Fruit fly (Drosophila melanogaster) whole organism, wandering third instar larva: Measurements from ENCODE around the gene CG14427.
A peak's percentile ranks its signal among the peaks of the same experiment; 100 is the strongest.

Source experiments
- Abd-B ChIP-seq: fragments of >200 bp; optimal IDR thresholded peaks from 2 replicates; lab custom pipeline; 2017; ENCODE audit warnings: missing biosample characterization, missing genetic modification characterization
- CG32264 ChIP-seq: fragments of 200-800 bp; sonication (Bioruptor generic); optimal IDR thresholded peaks from 2 replicates; lab custom pipeline; 2016; ENCODE audit warnings: missing biosample characterization, missing genetic modification characterization
- CG9705 ChIP-seq: fragments of 200-800 bp; sonication (Bioruptor generic); optimal IDR thresholded peaks from 2 replicates; lab custom pipeline; 2018; ENCODE audit warnings: missing biosample characterization, mild to moderate bottlenecking, missing genetic modification characterization
- CrebA ChIP-seq: fragments of 200-800 bp; sonication (Bioruptor generic); optimal IDR thresholded peaks from 2 replicates; lab custom pipeline; 2016; ENCODE audit warnings: missing biosample characterization, mild to moderate bottlenecking, missing genetic modification characterization, borderline replicate concordance
- Dfd ChIP-seq: fragments of >200 bp; optimal IDR thresholded peaks from 2 replicates; lab custom pipeline; 2017; ENCODE audit warnings: missing biosample characterization, missing genetic modification characterization
- GATAd ChIP-seq: sonication (Bioruptor generic); optimal IDR thresholded peaks from 2 replicates; lab custom pipeline; 2016; ENCODE audit warnings: missing biosample characterization, missing genetic modification characterization
- HLH106 ChIP-seq: fragments of 200-800 bp; optimal IDR thresholded peaks from 3 replicates; lab custom pipeline; 2019; ENCODE audit warnings: missing biosample characterization, mild to moderate bottlenecking, missing genetic modification characterization, moderate library complexity
- Hnf4 ChIP-seq: fragments of 200-800 bp; sonication (Bioruptor generic); optimal IDR thresholded peaks from 2 replicates; lab custom pipeline; 2016; ENCODE audit warnings: missing biosample characterization, mild to moderate bottlenecking, missing genetic modification characterization
- Hr78 ChIP-seq: fragments of >200 bp; optimal IDR thresholded peaks from 2 replicates; lab custom pipeline; 2017; ENCODE audit warnings: missing biosample characterization, missing genetic modification characterization
- Hr83 ChIP-seq: fragments of 200-300 bp; sonication (Bioruptor generic); optimal IDR thresholded peaks from 2 replicates; lab custom pipeline; 2016; ENCODE audit warnings: missing biosample characterization, mild to moderate bottlenecking, missing genetic modification characterization, moderate library complexity; ENCODE audit not compliant: poor library complexity, severe bottlenecking
- Jra ChIP-seq: sonication (Bioruptor generic); optimal IDR thresholded peaks from 2 replicates; lab custom pipeline; 2016; ENCODE audit warnings: missing biosample characterization, missing genetic modification characterization
- Mio ChIP-seq: sonication (Bioruptor generic); optimal IDR thresholded peaks from 2 replicates; lab custom pipeline; 2016; ENCODE audit warnings: missing biosample characterization, missing genetic modification characterization
- Myc ChIP-seq: fragments of >200 bp; optimal IDR thresholded peaks from 2 replicates; lab custom pipeline; 2017
- N ChIP-seq: fragments of >200 bp; optimal IDR thresholded peaks from 2 replicates; lab custom pipeline; 2018; ENCODE audit warnings: missing biosample characterization, missing external identifiers, missing genetic modification characterization
- OdsH ChIP-seq: fragments of 200-800 bp; sonication (Bioruptor generic); optimal IDR thresholded peaks from 2 replicates; lab custom pipeline; 2016; ENCODE audit warnings: missing biosample characterization, mild to moderate bottlenecking, missing genetic modification characterization
- Rel ChIP-seq, 2 experiments: fragments of 200-800 bp; sonication (Bioruptor generic) in 1 of 2; optimal IDR thresholded peaks; 2 replicates in 1 of 2; 3 replicates in 1 of 2; lab custom pipeline; 2016 to 2019; ENCODE audit warnings: mild to moderate bottlenecking in 2 of 2, missing biosample characterization in 2 of 2, missing genetic modification characterization in 2 of 2, moderate library complexity in 1 of 2
- Sp1 ChIP-seq: fragments of 200-800 bp; sonication (Bioruptor generic); optimal IDR thresholded peaks from 3 replicates; lab custom pipeline; 2019; ENCODE audit warnings: missing biosample characterization, mild to moderate bottlenecking, missing genetic modification characterization, moderate library complexity
- Vsx2 ChIP-seq: fragments of 200-300, 225-300 bp; sonication (Bioruptor generic); optimal IDR thresholded peaks from 2 replicates; lab custom pipeline; 2018; ENCODE audit warnings: missing biosample characterization, missing genetic modification characterization; ENCODE audit not compliant: partially characterized antibody
- br ChIP-seq: fragments of 200-800 bp; sonication (Bioruptor generic); optimal IDR thresholded peaks from 2 replicates; lab custom pipeline; 2016; ENCODE audit warnings: missing biosample characterization, missing genetic modification characterization
- brk ChIP-seq: fragments of 200-800 bp; sonication (Bioruptor generic); optimal IDR thresholded peaks from 2 replicates; lab custom pipeline; 2016; ENCODE audit warnings: missing biosample characterization, mild to moderate bottlenecking, missing genetic modification characterization
- dl ChIP-seq, 2 experiments: fragments of 175-275, 200-275 bp in 1 of 2; fragments of 200-275 bp in 1 of 2; sonication (Bioruptor generic); optimal IDR thresholded peaks; lab custom pipeline; 2018; ENCODE audit warnings: mild to moderate bottlenecking in 2 of 2, missing biosample characterization in 2 of 2, missing genetic modification characterization in 2 of 2, moderate library complexity in 2 of 2; ENCODE audit not compliant: partially characterized antibody in 2 of 2, insufficient read depth in 1 of 2
- dmrt93B ChIP-seq: fragments of 200-800 bp; sonication (Bioruptor generic); optimal IDR thresholded peaks from 2 replicates; lab custom pipeline; 2018; ENCODE audit warnings: missing biosample characterization, mild to moderate bottlenecking, missing genetic modification characterization
- dsf ChIP-seq: sonication (Bioruptor generic); optimal IDR thresholded peaks from 2 replicates; lab custom pipeline; 2016; ENCODE audit warnings: missing biosample characterization, missing genetic modification characterization, borderline replicate concordance
- ey ChIP-seq: fragments of 200-800 bp; sonication (Bioruptor generic); optimal IDR thresholded peaks from 2 replicates; lab custom pipeline; 2016; ENCODE audit warnings: missing biosample characterization, missing genetic modification characterization
- foxo ChIP-seq, 2 experiments: fragments of 200-800 bp; sonication (Bioruptor generic); optimal IDR thresholded peaks; 2 replicates in 1 of 2; 3 replicates in 1 of 2; lab custom pipeline; 2016 to 2017; ENCODE audit warnings: missing biosample characterization in 2 of 2, missing genetic modification characterization in 2 of 2
- h ChIP-seq: fragments of 200-800 bp; sonication (Bioruptor generic); optimal IDR thresholded peaks from 3 replicates; lab custom pipeline; 2016; ENCODE audit warnings: missing biosample characterization, mild to moderate bottlenecking, missing genetic modification characterization
- jim ChIP-seq: fragments of 175-275, 200-325 bp; sonication (Bioruptor generic); optimal IDR thresholded peaks from 2 replicates; lab custom pipeline; 2016; ENCODE audit warnings: missing biosample characterization, mild to moderate bottlenecking, missing genetic modification characterization
- lola ChIP-seq: fragments of >200 bp; optimal IDR thresholded peaks from 2 replicates; lab custom pipeline; 2017; ENCODE audit warnings: missing biosample characterization, missing genetic modification characterization
- pan ChIP-seq: fragments of >200 bp; optimal IDR thresholded peaks from 2 replicates; lab custom pipeline; 2017
- psq ChIP-seq: fragments of 200-800 bp; sonication (Bioruptor generic); optimal IDR thresholded peaks from 3 replicates; lab custom pipeline; 2017; ENCODE audit warnings: missing biosample characterization, mild to moderate bottlenecking, missing genetic modification characterization, moderate library complexity
- rgr ChIP-seq: fragments of 200-800 bp; sonication (Bioruptor generic); optimal IDR thresholded peaks from 3 replicates; lab custom pipeline; 2016; ENCODE audit warnings: missing biosample characterization, mild to moderate bottlenecking, missing genetic modification characterization
- sage ChIP-seq: fragments of 200-800 bp; sonication (Bioruptor generic); optimal IDR thresholded peaks from 2 replicates; lab custom pipeline; 2016; ENCODE audit warnings: missing biosample characterization, mild to moderate bottlenecking, missing genetic modification characterization
- sv ChIP-seq: fragments of 200-800 bp; sonication (Bioruptor generic); optimal IDR thresholded peaks from 3 replicates; lab custom pipeline; 2016; ENCODE audit warnings: missing biosample characterization, missing genetic modification characterization
- tai ChIP-seq: sonication (Bioruptor generic); optimal IDR thresholded peaks from 2 replicates; lab custom pipeline; 2016; ENCODE audit warnings: missing biosample characterization, missing genetic modification characterization
- usp ChIP-seq: fragments of >200 bp; optimal IDR thresholded peaks from 2 replicates; lab custom pipeline; 2017; ENCODE audit warnings: missing biosample characterization, missing genetic modification characterization
- woc ChIP-seq: sonication (Bioruptor generic); optimal IDR thresholded peaks from 2 replicates; lab custom pipeline; 2016; ENCODE audit warnings: missing biosample characterization, mild to moderate bottlenecking, missing genetic modification characterization

Gene CG14427

dm6 chrX:7004101-7004700 is 36.2 kb upstream of the CG14427 start:
- TF ChIP-seq sv (peak; percentile 56), CG9705 (no peak), Sp1 (GFP tag; lab: Kevin White, UChicago) (no peak), Myc (lab: Kevin White, UChicago) (no peak), rgr (GFP tag; lab: Kevin White, UChicago) (peak; percentile 5)

- TF ChIP-seq dsf (GFP tag; lab: Kevin White, UChicago) (no peak), Vsx2 (no peak), woc (GFP tag; lab: Kevin White, UChicago) (no peak), Hr78 (GFP tag; lab: Kevin White, UChicago) (no peak), Rel (GFP tag; optimal IDR thresholded peaks at IDR 0.05; lab: Kevin White, UChicago) (no peak), Rel (tag; optimal IDR thresholded peaks at IDR 0.05; lab: Kevin White, UChicago) (no peak), ey (GFP tag; lab: Kevin White, UChicago) (no peak), sage (GFP tag; lab: Kevin White, UChicago) (no peak), br (GFP tag; lab: Kevin White, UChicago) (no peak), pan (lab: Kevin White, UChicago) (no peak), HLH106 (tag; lab: Kevin White, UChicago) (no peak), dl (GFP tag; optimal IDR thresholded peaks at IDR 0.05; lab: Kevin White, UChicago; ENCODE audit: insufficient read depth in 1 of 2, partially characterized antibody in 2 of 2) (no peak), dmrt93B (GFP tag; lab: Kevin White, UChicago) (no peak), psq (no peak), CG32264 (GFP tag; lab: Kevin White, UChicago) (no peak), brk (no peak), Abd-B (no peak), CrebA (GFP tag; lab: Kevin White, UChicago) (no peak), Myc (lab: Kevin White, UChicago) (no peak), Mio (GFP tag; lab: Kevin White, UChicago) (no peak), h (GFP tag; lab: Kevin White, UChicago) (no peak)
Measured at dm6 chrX:7005444-7005843, 35.0 kb upstream of the CG14427 start.

dm6 chrX:7007693-7008092 is 32.7 kb upstream of the CG14427 start:
- TF ChIP-seq sage (GFP tag; lab: Kevin White, UChicago) (no peak), Jra (GFP tag; lab: Kevin White, UChicago) (no peak), HLH106 (tag; lab: Kevin White, UChicago) (peak; percentile 1), brk (peak; percentile 8), Sp1 (GFP tag; lab: Kevin White, UChicago) (peak; percentile 1), ey (GFP tag; lab: Kevin White, UChicago) (peak; percentile 52), h (GFP tag; lab: Kevin White, UChicago) (peak; percentile 51), foxo (GFP tag; optimal IDR thresholded peaks at IDR 0.05; lab: Kevin White, UChicago) (peak in 1 of 2 experiments; percentile 31), br (GFP tag; lab: Kevin White, UChicago) (peak; percentile 35), CG9705 (no peak), Dfd (GFP tag; lab: Kevin White, UChicago) (no peak), rgr (GFP tag; lab: Kevin White, UChicago) (peak; percentile 43), woc (GFP tag; lab: Kevin White, UChicago) (peak; percentile 41), N (GFP tag; lab: Kevin White, UChicago) (no peak), Mio (GFP tag; lab: Kevin White, UChicago) (no peak)

- TF ChIP-seq br (GFP tag; lab: Kevin White, UChicago) (peak; percentile 53), rgr (GFP tag; lab: Kevin White, UChicago) (peak; percentile 25), brk (no peak), foxo (GFP tag; optimal IDR thresholded peaks at IDR 0.05; lab: Kevin White, UChicago) (peak in 1 of 2 experiments; percentile 80), tai (peak; percentile 42), HLH106 (tag; lab: Kevin White, UChicago) (peak; percentile 74), jim (no peak), Mio (GFP tag; lab: Kevin White, UChicago) (no peak), Myc (lab: Kevin White, UChicago) (no peak), dl (GFP tag; optimal IDR thresholded peaks at IDR 0.05; lab: Kevin White, UChicago; ENCODE audit: insufficient read depth in 1 of 2, partially characterized antibody in 2 of 2) (no peak), N (GFP tag; lab: Kevin White, UChicago) (no peak), Rel (GFP tag; optimal IDR thresholded peaks at IDR 0.05; lab: Kevin White, UChicago) (no peak), Rel (tag; optimal IDR thresholded peaks at IDR 0.05; lab: Kevin White, UChicago) (peak; percentile 12), OdsH (GFP tag; lab: Kevin White, UChicago) (peak; percentile 60), Abd-B (no peak), pan (lab: Kevin White, UChicago) (no peak), Hr83 (GFP tag; lab: Kevin White, UChicago) (no peak), Hnf4 (GFP tag; lab: Kevin White, UChicago) (peak; percentile 23), CrebA (GFP tag; lab: Kevin White, UChicago) (no peak), lola (GFP tag; lab: Kevin White, UChicago) (no peak), usp (GFP tag; lab: Kevin White, UChicago) (no peak), psq (peak; percentile 68), dsf (GFP tag; lab: Kevin White, UChicago) (no peak), Dfd (GFP tag; lab: Kevin White, UChicago) (no peak), Hr78 (GFP tag; lab: Kevin White, UChicago) (no peak), GATAd (GFP tag; lab: Kevin White, UChicago) (no peak), Sp1 (GFP tag; lab: Kevin White, UChicago) (peak; percentile 63), woc (GFP tag; lab: Kevin White, UChicago) (peak; percentile 70)
Measured at dm6 chrX:7008102-7009087, 32.0 kb upstream of the CG14427 start.
